Fruit fly (Drosophila melanogaster) whole organism, adult: ENCODE results near the gene wda.

Source experiments
- CG14711 ChIP-seq: fragments of 200-800 bp; sonication (Bioruptor generic); optimal IDR thresholded peaks from 2 replicates; lab custom pipeline; 2018; ENCODE audit warnings: missing biosample characterization, mild to moderate bottlenecking, missing genetic modification characterization, moderate library complexity
- CG7101 ChIP-seq: fragments of 200-800 bp; sonication (Bioruptor generic); optimal IDR thresholded peaks from 2 replicates; lab custom pipeline; 2018; ENCODE audit warnings: missing biosample characterization, mild to moderate bottlenecking, missing genetic modification characterization, moderate library complexity
- Mnt ChIP-seq: fragments of 200-800 bp; sonication (Bioruptor generic); optimal IDR thresholded peaks from 2 replicates; lab custom pipeline; 2016; ENCODE audit warnings: missing biosample characterization, mild to moderate bottlenecking, missing genetic modification characterization
- cnc ChIP-seq, 2 experiments: fragments of >200 bp; optimal IDR thresholded peaks; 2 replicates each; lab custom pipeline; 2017
- pad ChIP-seq: fragments of 200-800 bp; sonication (Bioruptor generic); optimal IDR thresholded peaks from 3 replicates; lab custom pipeline; 2017; ENCODE audit warnings: missing biosample characterization, missing genetic modification characterization, mild to moderate bottlenecking, moderate library complexity, missing genetic modification reagents
- toe ChIP-seq: fragments of 200-800 bp; sonication (Bioruptor generic); optimal IDR thresholded peaks from 2 replicates; lab custom pipeline; 2016; ENCODE audit warnings: missing biosample characterization, missing genetic modification characterization

- no peak for TF ChIP-seq cnc (optimal IDR thresholded peaks at IDR 0.05; lab: Kevin White, UChicago)
- TF ChIP-seq pad, result peak; percentile 63
- peak; percentile 67 for TF ChIP-seq Mnt (GFP tag; lab: Kevin White, UChicago)
- TF ChIP-seq toe (GFP tag; lab: Kevin White, UChicago), result peak; percentile 79
- TF ChIP-seq CG14711 (tag; lab: Kevin White, UChicago), result peak; percentile 100
- peak; percentile 82 for TF ChIP-seq CG7101 (tag; lab: Kevin White, UChicago)
Measured at dm6 chr3R:23251256-23251655, 6.6 kb downstream of the wda start, which contains the start of the genes Rad60 and EloA.
